Worm (Caenorhabditis elegans) whole organism, late embryonic: ENCODE data around the gene tbx-40.
"Not testable (repeated sequence)": the region's sequence is repeated elsewhere in the genome, so short reads cannot be mapped to it uniquely, and the experiment has no call there.

Experiments
- C08G9.2 ChIP-seq: sonication (generic microtip); optimal IDR thresholded peaks from 2 replicates; lab custom pipeline; 2016; ENCODE audit warnings: mild to moderate bottlenecking, missing genetic modification characterization, moderate library complexity, missing compliant biosample characterization
- K02D7.2 ChIP-seq: sonication (generic microtip); optimal IDR thresholded peaks from 2 replicates; lab custom pipeline; 2017; ENCODE audit warnings: mild to moderate bottlenecking, missing genetic modification characterization, missing compliant biosample characterization
- elt-2 ChIP-seq: sonication (generic microtip); optimal IDR thresholded peaks from 2 replicates; lab custom pipeline; 2016; ENCODE audit warnings: missing genetic modification reagents, missing genetic modification characterization, missing compliant biosample characterization
- nfya-1 ChIP-seq: sonication (generic microtip); optimal IDR thresholded peaks from 2 replicates; lab custom pipeline; 2017; ENCODE audit warnings: missing genetic modification characterization, mild to moderate bottlenecking, missing compliant biosample characterization, antibody characterized with exemption, moderate library complexity
- ref-2 ChIP-seq: sonication (generic microtip); optimal IDR thresholded peaks from 2 replicates; lab custom pipeline; 2016; ENCODE audit warnings: missing genetic modification characterization, missing compliant biosample characterization

DNA sequence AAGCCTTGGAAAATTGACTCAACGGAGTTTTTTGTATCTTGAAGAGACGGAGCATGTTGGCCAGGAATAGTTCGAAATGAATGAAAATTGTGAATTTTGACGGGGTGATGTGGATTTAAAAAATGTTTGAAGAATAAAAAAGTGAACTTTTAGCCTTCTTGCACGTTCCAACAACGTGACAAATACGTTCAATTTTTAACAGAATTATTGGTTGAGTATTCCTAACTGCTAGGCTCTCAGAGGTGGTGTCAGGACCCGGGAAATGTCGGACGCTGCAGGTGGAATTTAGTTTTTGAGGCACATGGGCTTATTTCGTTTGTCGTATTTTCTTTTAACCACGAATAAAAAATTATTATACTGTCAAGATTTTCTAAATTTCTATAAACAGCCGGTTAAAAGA, 9.0 kb downstream of the tbx-40 start, which contains the start of gene Y73F8A.14:
- not testable (repeated sequence) for TF ChIP-seq C08G9.2 (tag; lab: Kevin White, UChicago); ref-2 (tag; lab: Kevin White, UChicago); nfya-1 (tag; lab: Kevin White, UChicago); K02D7.2; elt-2
